Worm (Caenorhabditis elegans): ENCODE measurements around the gene R10D12.13.

- TF ChIP-seq unc-62 (GFP tag; optimal IDR thresholded peaks at IDR 0.05) (no peak), mep-1 (tag; optimal IDR thresholded peaks at IDR 0.05) (no peak), lin-13 (tag; optimal IDR thresholded peaks at IDR 0.05) (no peak), snpc-4 (tag; optimal IDR thresholded peaks at IDR 0.05) (no peak), unc-39 (tag; optimal IDR thresholded peaks at IDR 0.05) (no peak)
Measured at ce11 chrV:14003587-14004156, 41.5 kb downstream of the R10D12.13 start.

Data from whole organism, mixed stage, embryonic.